Worm (Caenorhabditis elegans) whole organism, midembryonic: Measurements from ENCODE around the gene F55B11.6.
"Not testable (repeated sequence)": the region's sequence is repeated elsewhere in the genome, so short reads cannot be mapped to it uniquely, and the experiment has no call there.

ENCODE experiments used
- T22C8.4 ChIP-seq: fragments of 200-800 bp; sonication (Bioruptor generic); IDR thresholded peaks from 2 replicates; pipeline ENCODE4 v1.3.6; 2022; ENCODE audit warnings: missing genetic modification characterization, missing compliant biosample characterization
- cog-1 ChIP-seq: sonication (generic microtip); optimal IDR thresholded peaks from 2 replicates; lab custom pipeline; 2016; ENCODE audit warnings: missing genetic modification characterization, missing compliant biosample characterization
- flt-1 ChIP-seq: fragments of 200-800 bp; sonication (Bioruptor generic); IDR thresholded peaks from 2 replicates; pipeline ENCODE4 v1.3.6; 2022; ENCODE audit warnings: missing genetic modification characterization, missing compliant biosample characterization
- klf-2 ChIP-seq: fragments of 200-800 bp; sonication (Bioruptor generic); conservative IDR thresholded peaks from 2 replicates; pipeline ENCODE4 v1.3.6; 2022; ENCODE audit warnings: missing genetic modification reagents, missing genetic modification characterization, missing compliant biosample characterization
- med-1 ChIP-seq: sonication (generic microtip); optimal IDR thresholded peaks from 2 replicates; lab custom pipeline; 2017; ENCODE audit warnings: missing genetic modification characterization, mild to moderate bottlenecking, missing compliant biosample characterization, antibody characterized with exemption, missing genetic modification reagents; ENCODE audit not compliant: insufficient read depth
- ref-1 ChIP-seq: fragments of 200-800 bp; sonication (Bioruptor generic); conservative IDR thresholded peaks from 2 replicates; pipeline ENCODE4 v1.3.6; 2022; ENCODE audit warnings: missing genetic modification reagents, missing genetic modification characterization, missing compliant biosample characterization
- tab-1 ChIP-seq: fragments of 200-800 bp; sonication (Bioruptor generic); IDR thresholded peaks from 2 replicates; pipeline ENCODE4 v1.3.6; 2022; ENCODE audit warnings: missing genetic modification characterization, missing compliant biosample characterization
- ztf-23 ChIP-seq: fragments of 200-800 bp; sonication (Bioruptor generic); IDR thresholded peaks from 2 replicates; pipeline ENCODE4 v1.3.6; 2022; ENCODE audit warnings: missing genetic modification reagents, missing genetic modification characterization, missing compliant biosample characterization
- ztf-29 ChIP-seq: fragments of 200-800 bp; sonication (Bioruptor generic); IDR thresholded peaks from 2 replicates; pipeline ENCODE4 v1.3.6; 2022; ENCODE audit warnings: missing genetic modification reagents, missing genetic modification characterization, missing compliant biosample characterization

Gene F55B11.6

DNA sequence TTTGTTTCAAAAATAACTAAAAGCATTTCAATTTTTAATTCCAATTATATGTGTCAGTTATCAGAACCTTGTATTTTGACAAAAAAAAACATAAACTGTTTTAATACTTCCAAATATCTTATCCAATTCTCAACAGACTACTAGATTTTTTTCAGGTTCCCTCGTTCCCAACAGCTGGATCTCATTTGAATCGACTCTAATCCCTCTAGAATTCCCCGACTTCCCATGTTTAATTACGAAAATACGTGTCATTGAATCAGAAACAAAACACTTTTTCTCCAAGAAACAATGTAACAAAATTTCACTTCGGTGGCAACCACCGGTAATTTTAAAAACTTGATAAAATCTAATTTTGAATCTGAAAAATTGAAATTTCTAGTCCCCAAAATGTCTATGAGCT is 37.8 kb downstream of the F55B11.6 start:
- no peak for TF ChIP-seq cog-1 (tag; lab: Kevin White, UChicago)
- TF ChIP-seq T22C8.4 (GFP tag; lab: Robert Waterston, UW): no peak
- no peak for TF ChIP-seq ztf-23 (GFP tag; lab: Robert Waterston, UW)
- TF ChIP-seq klf-2: no peak
- no peak for TF ChIP-seq tab-1 (GFP tag; lab: Robert Waterston, UW)
- no peak for TF ChIP-seq med-1
- TF ChIP-seq flt-1 (GFP tag; lab: Robert Waterston, UW): no peak
- no peak for TF ChIP-seq ztf-29 (GFP tag; lab: Robert Waterston, UW)
- TF ChIP-seq ref-1: no peak

DNA sequence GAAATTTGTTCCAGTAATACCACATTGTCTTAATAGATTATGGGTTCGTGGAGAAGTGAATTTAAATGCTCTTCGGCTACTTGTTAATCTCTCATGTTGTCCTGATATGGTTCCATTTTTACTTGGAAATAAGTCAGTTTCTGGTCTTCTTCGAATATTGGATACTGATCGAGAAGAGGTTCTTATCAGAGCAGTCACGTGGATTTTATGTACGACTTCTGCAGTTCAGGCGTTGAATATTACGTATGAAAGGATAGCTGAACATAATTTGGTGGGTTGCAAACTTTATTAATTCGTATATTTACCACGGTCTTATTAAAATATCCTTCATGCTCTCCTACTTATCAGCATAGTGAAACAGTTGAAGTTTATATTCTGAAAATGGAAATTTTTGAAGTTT is 39.2 kb downstream of the F55B11.6 start:
- TF ChIP-seq tab-1 (GFP tag; lab: Robert Waterston, UW) (no peak), T22C8.4 (GFP tag; lab: Robert Waterston, UW) (no peak), flt-1 (GFP tag; lab: Robert Waterston, UW) (no peak), med-1 (no peak), ref-1 (no peak), ztf-29 (GFP tag; lab: Robert Waterston, UW) (no peak), klf-2 (no peak), ztf-23 (GFP tag; lab: Robert Waterston, UW) (no peak), cog-1 (tag; lab: Kevin White, UChicago) (no peak)

DNA sequence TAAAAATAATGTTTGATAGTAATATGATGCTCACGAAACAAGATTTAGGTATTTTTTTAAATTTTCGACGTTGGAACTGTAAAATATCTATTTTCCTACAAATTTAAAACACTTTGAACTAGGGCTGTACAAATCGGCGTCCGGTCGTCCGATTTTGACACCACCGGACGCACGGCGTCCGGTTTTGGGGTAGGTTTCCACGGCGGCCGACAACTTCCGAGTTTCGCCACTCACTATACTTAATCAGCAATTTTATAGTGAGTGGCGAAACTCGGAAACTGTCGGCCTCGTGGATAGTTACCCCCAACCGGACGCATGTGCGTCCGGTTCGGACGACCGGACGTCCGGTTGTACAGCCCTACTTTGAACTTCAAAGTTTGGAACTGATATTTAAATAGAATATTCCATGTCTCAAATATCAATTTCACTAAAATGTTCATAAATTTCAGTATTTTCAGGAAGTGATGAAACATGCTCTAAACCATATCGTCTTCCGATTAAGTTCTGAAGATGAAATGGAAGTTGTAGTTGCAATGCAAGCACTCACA is 39.7 kb downstream of the F55B11.6 start:
- TF ChIP-seq ztf-23 (GFP tag; lab: Robert Waterston, UW): no peak
- TF ChIP-seq klf-2: no peak
- TF ChIP-seq med-1: no peak
- TF ChIP-seq cog-1 (tag; lab: Kevin White, UChicago): no peak
- no peak for TF ChIP-seq ref-1
- no peak for TF ChIP-seq flt-1 (GFP tag; lab: Robert Waterston, UW)
- TF ChIP-seq tab-1 (GFP tag; lab: Robert Waterston, UW): no peak
- no peak for TF ChIP-seq ztf-29 (GFP tag; lab: Robert Waterston, UW)
- TF ChIP-seq T22C8.4 (GFP tag; lab: Robert Waterston, UW): no peak

DNA sequence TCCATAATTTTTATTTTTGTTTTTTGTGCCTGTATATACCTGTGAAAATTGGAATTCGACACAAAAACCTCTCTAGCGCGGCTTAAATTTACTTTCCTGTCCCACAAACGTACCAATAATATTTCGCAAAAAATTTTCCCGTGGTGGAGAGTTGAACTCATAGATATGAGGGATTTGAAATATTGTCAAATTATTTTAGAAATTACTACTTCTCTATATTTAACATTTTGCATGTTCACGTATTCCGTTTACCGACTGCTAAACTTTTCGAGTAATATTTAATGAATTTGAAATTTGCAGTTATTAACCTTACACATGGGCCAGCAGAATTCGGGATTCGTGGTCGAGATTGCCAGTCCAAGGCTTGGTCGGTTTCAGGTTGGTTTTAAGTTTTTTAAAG is 43.2 kb downstream of the F55B11.6 start, which contains the start of gene Y67A10A.7:
TSS of gene Y67A10A.7 (plus strand) at position 301 of the 400 bp plus-strand sequence.
- TF ChIP-seq ztf-29, T22C8.4, ztf-23 (GFP tag; lab: Robert Waterston, UW): not testable (repeated sequence)

DNA sequence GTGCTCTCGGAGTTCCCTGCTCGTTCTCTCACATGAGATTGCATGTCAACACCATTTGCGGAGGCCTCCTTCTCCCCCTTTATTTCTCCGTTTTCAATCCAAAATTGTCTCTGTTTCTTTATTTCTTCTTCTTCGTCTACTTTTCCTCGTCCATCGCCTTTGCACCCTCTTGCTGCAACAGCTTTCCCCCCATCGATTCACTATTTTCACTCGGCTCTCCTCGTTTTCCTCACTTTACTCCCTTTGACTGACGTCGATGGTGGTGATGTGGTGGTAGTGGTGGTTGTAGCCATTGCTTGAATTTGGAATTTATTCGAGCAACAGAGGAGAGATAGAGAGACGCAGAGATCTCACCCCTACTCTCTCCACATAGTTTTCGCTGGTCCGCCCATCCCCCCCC is 45.4 kb downstream of the F55B11.6 start:
- TF ChIP-seq ref-1 (no peak), klf-2 (0 out of 2 replicates have a peak, but pooled peaks have one; percentile 17), tab-1 (GFP tag; lab: Robert Waterston, UW) (no peak)
